Worm (Caenorhabditis elegans) whole organism, late embryonic: Measurements from ENCODE around the gene K12G11.6.

Experiments
- C08G9.2 ChIP-seq: sonication (generic microtip); optimal IDR thresholded peaks from 2 replicates; lab custom pipeline; 2016; ENCODE audit warnings: mild to moderate bottlenecking, missing genetic modification characterization, moderate library complexity, missing compliant biosample characterization
- ahr-1 ChIP-seq: sonication (generic microtip); optimal IDR thresholded peaks from 2 replicates; lab custom pipeline; 2016; ENCODE audit warnings: missing genetic modification characterization, missing compliant biosample characterization
- ama-1 ChIP-seq: fragments of 150-350 bp; optimal IDR thresholded peaks from 2 replicates; lab custom pipeline; 2014
- ceh-18 ChIP-seq: sonication (generic microtip); optimal IDR thresholded peaks from 2 replicates; lab custom pipeline; 2016; ENCODE audit warnings: missing genetic modification characterization, missing compliant biosample characterization
- ceh-19 ChIP-seq: fragments of 200-800 bp; sonication (Bioruptor generic); optimal IDR thresholded peaks from 2 replicates; lab custom pipeline; 2018; ENCODE audit warnings: mild to moderate bottlenecking, missing genetic modification characterization, missing compliant biosample characterization
- ceh-31 ChIP-seq: sonication (generic microtip); optimal IDR thresholded peaks from 2 replicates; lab custom pipeline; 2016; ENCODE audit warnings: missing genetic modification characterization, missing compliant biosample characterization
- ceh-48 ChIP-seq: sonication (generic microtip); optimal IDR thresholded peaks from 2 replicates; lab custom pipeline; 2016; ENCODE audit warnings: missing genetic modification characterization, inconsistent platforms, missing compliant biosample characterization
- ceh-6 ChIP-seq: fragments of 200-800 bp; sonication (Bioruptor generic); optimal IDR thresholded peaks from 2 replicates; lab custom pipeline; 2018; ENCODE audit warnings: mild to moderate bottlenecking, missing genetic modification characterization, missing compliant biosample characterization
- ceh-9 ChIP-seq: sonication (generic microtip); optimal IDR thresholded peaks from 2 replicates; lab custom pipeline; 2016; ENCODE audit warnings: mild to moderate bottlenecking, missing genetic modification characterization, inconsistent platforms, missing compliant biosample characterization
- dmd-4 ChIP-seq: sonication (generic microtip); optimal IDR thresholded peaks from 2 replicates; lab custom pipeline; 2016; ENCODE audit warnings: borderline replicate concordance, missing genetic modification characterization, missing compliant biosample characterization
- elt-4 ChIP-seq: sonication (generic microtip); optimal IDR thresholded peaks from 2 replicates; lab custom pipeline; 2016; ENCODE audit warnings: missing genetic modification characterization, missing compliant biosample characterization
- fax-1 ChIP-seq: sonication (generic microtip); optimal IDR thresholded peaks from 2 replicates; lab custom pipeline; 2016; ENCODE audit warnings: missing genotype, missing genetic modification characterization, missing compliant biosample characterization
- fkh-6 ChIP-seq: sonication (generic microtip); optimal IDR thresholded peaks from 2 replicates; lab custom pipeline; 2016; ENCODE audit warnings: missing genetic modification characterization, missing compliant biosample characterization
- hlh-13 ChIP-seq: fragments of 200-800 bp; sonication (Bioruptor generic); optimal IDR thresholded peaks from 2 replicates; lab custom pipeline; 2018; ENCODE audit warnings: mild to moderate bottlenecking, missing genetic modification characterization, missing compliant biosample characterization
- hlh-15 ChIP-seq: sonication (generic microtip); optimal IDR thresholded peaks from 2 replicates; lab custom pipeline; 2016; ENCODE audit warnings: missing genetic modification characterization, missing compliant biosample characterization
- hlh-30 ChIP-seq: sonication (generic microtip); optimal IDR thresholded peaks from 2 replicates; lab custom pipeline; 2017; ENCODE audit warnings: antibody characterized with exemption, missing genetic modification characterization, missing compliant biosample characterization; ENCODE audit not compliant: insufficient read depth
- hlh-6 ChIP-seq: sonication (generic microtip); optimal IDR thresholded peaks from 2 replicates; lab custom pipeline; 2016; ENCODE audit warnings: missing genotype, missing genetic modification characterization, missing compliant biosample characterization
- hlh-8 ChIP-seq: sonication (generic microtip); optimal IDR thresholded peaks from 2 replicates; lab custom pipeline; 2016; ENCODE audit warnings: missing genotype, missing genetic modification characterization, missing compliant biosample characterization
- lim-6 ChIP-seq: sonication (generic microtip); optimal IDR thresholded peaks from 2 replicates; lab custom pipeline; 2016; ENCODE audit warnings: missing genetic modification characterization, missing compliant biosample characterization
- lin-11 ChIP-seq: fragments of 200-800 bp; sonication (Bioruptor generic); optimal IDR thresholded peaks from 2 replicates; lab custom pipeline; 2018; ENCODE audit warnings: mild to moderate bottlenecking, missing genetic modification characterization, missing compliant biosample characterization
- mec-3 ChIP-seq: sonication (generic microtip); optimal IDR thresholded peaks from 2 replicates; lab custom pipeline; 2016; ENCODE audit warnings: borderline replicate concordance, missing genetic modification characterization, missing compliant biosample characterization
- nfya-1 ChIP-seq: sonication (generic microtip); optimal IDR thresholded peaks from 2 replicates; lab custom pipeline; 2017; ENCODE audit warnings: missing genetic modification characterization, mild to moderate bottlenecking, missing compliant biosample characterization, antibody characterized with exemption, moderate library complexity
- nhr-11 ChIP-seq: fragments of 150-350 bp; optimal IDR thresholded peaks from 2 replicates; lab custom pipeline; 2014; ENCODE audit warnings: missing biosample characterization, missing genetic modification characterization
- pag-3 ChIP-seq: sonication (generic microtip); optimal IDR thresholded peaks from 2 replicates; lab custom pipeline; 2016; ENCODE audit warnings: missing compliant biosample characterization, missing genetic modification characterization, borderline replicate concordance
- pha-2 ChIP-seq: sonication (generic microtip); optimal IDR thresholded peaks from 2 replicates; lab custom pipeline; 2017; ENCODE audit warnings: mild to moderate bottlenecking, missing genetic modification characterization, missing compliant biosample characterization
- pqm-1 ChIP-seq: sonication (generic microtip); optimal IDR thresholded peaks from 2 replicates; lab custom pipeline; 2016; ENCODE audit warnings: missing genetic modification characterization, missing compliant biosample characterization
- pros-1 ChIP-seq: fragments of 150-350 bp; optimal IDR thresholded peaks from 2 replicates; lab custom pipeline; 2014; ENCODE audit warnings: missing biosample characterization, missing genetic modification reagents, missing genetic modification characterization
- ref-2 ChIP-seq: sonication (generic microtip); optimal IDR thresholded peaks from 2 replicates; lab custom pipeline; 2016; ENCODE audit warnings: missing genetic modification characterization, missing compliant biosample characterization
- rnt-1 ChIP-seq: sonication (generic microtip); optimal IDR thresholded peaks from 2 replicates; lab custom pipeline; 2016; ENCODE audit warnings: missing genetic modification characterization, missing compliant biosample characterization
- sdc-2 ChIP-seq: sonication (generic microtip); optimal IDR thresholded peaks from 2 replicates; lab custom pipeline; 2016; ENCODE audit warnings: missing genotype, missing genetic modification characterization, missing compliant biosample characterization
- sox-2 ChIP-seq: fragments of 200-800 bp; sonication (Bioruptor generic); IDR thresholded peaks from 2 replicates; pipeline ENCODE4 v1.3.6; 2022; ENCODE audit warnings: missing genetic modification reagents, missing genetic modification characterization, missing compliant biosample characterization
- ttx-3 ChIP-seq: sonication (generic microtip); optimal IDR thresholded peaks from 2 replicates; lab custom pipeline; 2016; ENCODE audit warnings: missing genetic modification reagents, missing genetic modification characterization, missing compliant biosample characterization
- unc-42 ChIP-seq: sonication (generic microtip); optimal IDR thresholded peaks from 2 replicates; lab custom pipeline; 2016; ENCODE audit warnings: missing genotype, missing genetic modification characterization, missing compliant biosample characterization
- unc-55 ChIP-seq: sonication (generic microtip); optimal IDR thresholded peaks from 2 replicates; lab custom pipeline; 2017; ENCODE audit warnings: missing biosample characterization, missing genetic modification reagents, missing genetic modification characterization
- zip-5 ChIP-seq: sonication (generic microtip); optimal IDR thresholded peaks from 2 replicates; lab custom pipeline; 2016; ENCODE audit warnings: missing genetic modification characterization, missing compliant biosample characterization

The K12G11.6 gene

DNA sequence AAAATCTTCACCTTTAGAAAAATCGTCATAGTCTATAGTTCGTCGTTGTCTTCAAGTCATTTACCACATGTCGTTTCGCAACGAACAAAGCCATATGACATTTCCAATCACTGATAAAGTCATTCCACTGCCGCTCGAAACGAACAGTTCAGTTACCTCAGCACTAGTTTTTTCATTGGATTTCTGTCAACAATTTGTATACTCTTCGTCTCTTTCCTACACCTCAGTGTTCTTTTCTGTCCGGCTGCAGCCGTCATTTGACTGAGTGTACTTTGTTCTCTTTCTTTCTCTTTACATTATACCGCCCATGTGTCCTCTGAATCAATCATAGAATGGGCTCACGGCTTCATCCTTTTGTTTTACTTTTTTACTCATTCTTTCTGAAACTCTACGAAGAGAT lies 27.1 kb downstream of the K12G11.6 start:
- peak; percentile 55 for TF ChIP-seq unc-55 (GFP tag; lab: Kevin White, UChicago)
- no peak for TF ChIP-seq ceh-19 (GFP tag; lab: Kevin White, UChicago)
- no peak for TF ChIP-seq unc-42 (tag; lab: Kevin White, UChicago)
- TF ChIP-seq, all 69 proteins: peak for 1

DNA sequence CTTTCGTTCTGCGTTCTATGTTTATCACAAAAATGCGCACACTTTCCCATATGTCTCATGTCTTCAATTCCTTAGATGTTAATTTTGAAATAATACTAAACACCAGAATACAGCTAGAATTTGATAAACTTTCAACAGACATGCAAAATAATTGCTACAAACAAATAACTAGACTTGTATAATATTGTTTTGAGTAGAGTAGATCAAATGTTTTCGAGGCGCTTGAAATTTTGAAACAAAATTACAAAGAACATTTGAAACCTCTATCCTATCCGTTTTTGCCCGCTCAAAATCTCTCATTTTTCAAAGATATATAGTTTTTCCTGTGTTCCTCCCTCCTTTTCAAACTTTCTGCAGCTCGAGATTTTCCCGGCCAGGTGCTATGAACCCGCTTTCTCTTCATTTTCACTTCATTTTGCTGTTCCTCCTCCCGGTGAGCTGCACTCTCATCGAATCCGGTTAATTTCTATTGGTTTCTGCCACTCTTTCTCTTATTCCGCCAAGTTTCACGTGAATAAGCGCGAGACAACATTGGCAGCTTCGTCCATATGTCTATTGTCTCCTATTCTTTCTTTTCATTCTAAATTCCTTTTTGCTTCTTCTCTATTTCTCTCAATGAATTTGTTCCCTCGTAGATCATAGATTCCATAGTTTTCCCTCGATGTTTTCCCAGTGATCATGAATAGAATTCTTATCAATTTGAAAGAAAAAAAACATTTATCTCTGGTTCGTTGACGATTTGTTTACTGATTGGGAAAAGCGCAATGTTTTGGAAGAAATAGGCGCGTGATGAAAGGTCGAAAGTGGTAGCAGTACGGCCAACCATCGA lies 27.8 kb downstream of the K12G11.6 start:
- TF ChIP-seq hlh-15 (tag; lab: Kevin White, UChicago) = no peak
- no peak for TF ChIP-seq C08G9.2
- peak; percentile 45 for TF ChIP-seq ceh-31 (tag; lab: Kevin White, UChicago)
- TF ChIP-seq unc-55 (GFP tag; lab: Kevin White, UChicago) = peak; percentile 18
- TF ChIP-seq nfya-1 (tag; lab: Kevin White, UChicago) = peak; percentile 19
- no peak for TF ChIP-seq pha-2
- no peak for TF ChIP-seq ama-1 (lab: Kevin White, UChicago)
- TF ChIP-seq ceh-9 = no peak
- peak; percentile 23 for TF ChIP-seq ceh-18 (tag; lab: Kevin White, UChicago)
- no peak for TF ChIP-seq hlh-13 (GFP tag; lab: Kevin White, UChicago)
- TF ChIP-seq pros-1 (tag; lab: Kevin White, UChicago) = no peak
- no peak for TF ChIP-seq elt-4 (tag; lab: Kevin White, UChicago)
- peak; percentile 4 for TF ChIP-seq rnt-1 (tag; lab: Kevin White, UChicago)
- TF ChIP-seq, all 69 proteins: peak for 5

DNA sequence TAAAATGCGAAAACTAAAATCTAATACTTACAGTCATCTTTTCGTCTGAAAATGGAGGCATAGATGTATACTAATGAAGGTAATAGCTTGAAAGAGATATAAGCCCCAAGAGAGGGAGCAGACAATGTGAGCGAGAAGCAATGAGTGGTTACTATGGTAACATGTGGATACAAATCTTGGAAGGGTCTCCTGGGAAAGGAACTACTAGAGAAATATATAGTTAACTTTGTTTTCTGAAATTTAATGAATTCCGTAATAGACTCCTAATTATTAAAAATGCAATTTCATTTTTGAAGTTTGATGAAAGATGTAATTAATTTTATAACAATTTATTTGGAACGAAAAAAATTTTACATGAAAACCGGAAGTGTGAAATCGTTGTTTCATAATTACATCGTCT lies 33.2 kb downstream of the K12G11.6 start, which contains the start of gene osm-6:
Gene osm-6, minus strand, starts transcription at position 101 of the 400 bp plus-strand sequence.
- TF ChIP-seq fkh-6 (tag; lab: Kevin White, UChicago) (no peak), ref-2 (tag; lab: Kevin White, UChicago) (no peak), nfya-1 (tag; lab: Kevin White, UChicago) (no peak), nhr-11 (tag; lab: Kevin White, UChicago) (no peak), hlh-13 (GFP tag; lab: Kevin White, UChicago) (no peak), ttx-3 (tag; lab: Kevin White, UChicago) (no peak), hlh-8 (tag; lab: Kevin White, UChicago) (no peak), ceh-19 (GFP tag; lab: Kevin White, UChicago) (no peak), zip-5 (tag; lab: Kevin White, UChicago) (no peak), unc-42 (tag; lab: Kevin White, UChicago) (no peak), pag-3 (tag; lab: Kevin White, UChicago) (no peak), hlh-6 (tag; lab: Kevin White, UChicago) (no peak), pros-1 (tag; lab: Kevin White, UChicago) (no peak), ceh-48 (tag; lab: Kevin White, UChicago) (no peak), mec-3 (tag; lab: Kevin White, UChicago) (no peak), fax-1 (tag; lab: Kevin White, UChicago) (no peak), ceh-6 (GFP tag; lab: Kevin White, UChicago) (no peak), sox-2 (no peak), sdc-2 (tag; lab: Kevin White, UChicago) (no peak), lim-6 (tag; lab: Kevin White, UChicago) (no peak)

ce11 chrV:11929046-11929590 lies 35.0 kb downstream of the K12G11.6 start, which contains the start of gene F58H1.2:
Gene F58H1.2 (plus strand): TSS chrV:11929096.
- TF ChIP-seq pqm-1 (tag; lab: Kevin White, UChicago) (no peak), lin-11 (tag; lab: Kevin White, UChicago) (no peak), ahr-1 (no peak), hlh-30 (tag; lab: Kevin White, UChicago) (no peak), ama-1 (lab: Kevin White, UChicago) (no peak), pros-1 (tag; lab: Kevin White, UChicago) (no peak), dmd-4 (tag; lab: Kevin White, UChicago) (no peak), lim-6 (tag; lab: Kevin White, UChicago) (no peak), ceh-9 (no peak)
